Worm (Caenorhabditis elegans) whole organism, young adult: ENCODE data around the gene F37A4.4.

ENCODE experiments used
- F52B5.7 ChIP-seq: sonication (generic microtip); optimal IDR thresholded peaks from 2 replicates; lab custom pipeline; 2016; ENCODE audit warnings: mild to moderate bottlenecking, missing genetic modification characterization, missing compliant biosample characterization
- aptf-3 ChIP-seq: fragments of 200-800 bp; sonication (Bioruptor generic); IDR thresholded peaks from 2 replicates; pipeline ENCODE4 v1.3.6; 2022; ENCODE audit warnings: missing genetic modification characterization, missing compliant biosample characterization
- dpl-1 ChIP-seq: fragments of 150-350 bp; optimal IDR thresholded peaks from 2 replicates; lab custom pipeline; 2014; ENCODE audit warnings: missing biosample characterization, missing genetic modification reagents, missing genetic modification characterization
- efl-1 ChIP-seq: fragments of 150-350 bp; optimal IDR thresholded peaks from 2 replicates; lab custom pipeline; 2014; ENCODE audit warnings: missing biosample characterization, missing genetic modification reagents, missing genetic modification characterization
- hlh-12 ChIP-seq: sonication (generic microtip); optimal IDR thresholded peaks from 2 replicates; lab custom pipeline; 2016; ENCODE audit warnings: missing genetic modification characterization, missing compliant biosample characterization
- lsy-27 ChIP-seq: sonication (generic microtip); optimal IDR thresholded peaks from 2 replicates; lab custom pipeline; 2017; ENCODE audit warnings: missing genetic modification characterization, mild to moderate bottlenecking, missing compliant biosample characterization, antibody characterized with exemption, missing genotype, borderline replicate concordance; ENCODE audit not compliant: insufficient read depth
- nhr-90 ChIP-seq: sonication (generic microtip); optimal IDR thresholded peaks from 2 replicates; lab custom pipeline; 2016; ENCODE audit warnings: missing genotype, mild to moderate bottlenecking, missing genetic modification characterization, missing compliant biosample characterization
- repo-1 ChIP-seq: sonication (generic microtip); optimal IDR thresholded peaks from 2 replicates; lab custom pipeline; 2017; ENCODE audit warnings: mild to moderate bottlenecking, missing genetic modification characterization, missing compliant biosample characterization
- unc-130 ChIP-seq: sonication (generic microtip); optimal IDR thresholded peaks from 2 replicates; lab custom pipeline; 2016; ENCODE audit warnings: missing genetic modification reagents, missing genetic modification characterization, missing compliant biosample characterization

DNA sequence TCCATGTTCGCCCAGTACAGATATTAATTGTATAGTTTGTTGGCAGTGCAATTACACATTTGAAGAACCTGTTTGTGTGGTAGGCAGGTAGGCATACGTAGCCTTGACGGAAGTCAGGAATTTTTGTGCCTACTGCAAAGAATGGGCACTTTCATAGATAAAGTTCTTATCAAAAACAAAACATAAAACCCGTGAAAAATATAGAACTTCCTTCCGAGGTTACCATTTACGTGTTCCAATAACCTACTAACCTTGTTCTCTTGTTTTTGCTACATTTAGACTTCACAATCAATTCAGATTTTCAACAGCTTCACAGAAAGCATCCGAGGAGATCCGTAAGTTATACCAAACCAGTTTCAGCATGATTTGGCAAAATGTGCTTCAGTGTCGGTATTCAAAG lies at the start of gene F37A4.4:
- no peak for TF ChIP-seq efl-1
- no peak for TF ChIP-seq aptf-3
- no peak for TF ChIP-seq repo-1
- no peak for TF ChIP-seq unc-130
- TF ChIP-seq dpl-1 (GFP tag; lab: Kevin White, UChicago) = no peak
- TF ChIP-seq hlh-12 = no peak
- TF ChIP-seq F52B5.7 (tag; lab: Kevin White, UChicago) = no peak
- no peak for TF ChIP-seq nhr-90 (tag; lab: Kevin White, UChicago)
- TF ChIP-seq lsy-27 = no peak
